Fruit fly (Drosophila melanogaster) whole organism, embryonic: ENCODE results near the gene CG9030.
A peak's percentile ranks its signal among the peaks of the same experiment; 100 is the strongest.

Source experiments
- Asciz ChIP-seq: fragments of 200-800 bp; sonication (Bioruptor generic); optimal IDR thresholded peaks from 2 replicates; lab custom pipeline; 2017; ENCODE audit warnings: missing biosample characterization, mild to moderate bottlenecking, missing genetic modification characterization, missing genetic modification reagents
- Bteb2 ChIP-seq: fragments of 200-800 bp; sonication (Bioruptor generic); optimal IDR thresholded peaks from 2 replicates; lab custom pipeline; 2016; ENCODE audit warnings: missing biosample characterization, missing genetic modification characterization
- CG11085 ChIP-seq: fragments of 200-800 bp; sonication (Bioruptor generic); IDR thresholded peaks from 2 replicates; pipeline ENCODE4 v1.3.6; 2022; ENCODE audit warnings: missing biosample characterization, missing genetic modification characterization
- CG11560 ChIP-seq: fragments of 200-800 bp; sonication (Bioruptor generic); IDR thresholded peaks from 3 replicates; pipeline ENCODE4 v1.3.6; 2022; ENCODE audit warnings: missing biosample characterization, missing genetic modification characterization
- CG11696 ChIP-seq: fragments of 200-800 bp; sonication (Bioruptor generic); IDR thresholded peaks from 2 replicates; pipeline ENCODE4 v1.3.6; 2022; ENCODE audit warnings: missing biosample characterization, missing genetic modification characterization
- CG13123 ChIP-seq: fragments of 200-800 bp; sonication (Bioruptor generic); optimal IDR thresholded peaks from 2 replicates; lab custom pipeline; 2016; ENCODE audit warnings: missing biosample characterization, missing genetic modification characterization
- CG13894 ChIP-seq: fragments of 200-800 bp; sonication (Bioruptor generic); optimal IDR thresholded peaks from 3 replicates; lab custom pipeline; 2018; ENCODE audit warnings: missing biosample characterization, mild to moderate bottlenecking, missing genetic modification characterization, moderate library complexity
- CG14050 ChIP-seq: fragments of 200-800 bp; sonication (Bioruptor generic); IDR thresholded peaks from 3 replicates; pipeline ENCODE4 v1.3.6; 2022; ENCODE audit warnings: missing biosample characterization, missing genetic modification characterization
- CG1529 ChIP-seq: fragments of 200-800 bp; sonication (Bioruptor generic); optimal IDR thresholded peaks from 3 replicates; lab custom pipeline; 2018; ENCODE audit warnings: missing biosample characterization, missing genetic modification characterization
- CG1647 ChIP-seq: fragments of 200-800 bp; sonication (Bioruptor generic); optimal IDR thresholded peaks from 3 replicates; lab custom pipeline; 2016; ENCODE audit warnings: missing biosample characterization, missing genetic modification characterization
- CG16813 ChIP-seq: fragments of 200-800 bp; sonication (Bioruptor generic); IDR thresholded peaks from 3 replicates; pipeline ENCODE4 v1.3.6; 2022; ENCODE audit warnings: missing biosample characterization, missing genetic modification characterization; ENCODE audit not compliant: partially characterized antibody
- CG2199 ChIP-seq: fragments of 200-800 bp; sonication (Bioruptor generic); IDR thresholded peaks from 3 replicates; pipeline ENCODE4 v1.3.6; 2022; ENCODE audit warnings: missing biosample characterization, missing genetic modification characterization
- CG2678 ChIP-seq: fragments of 200-800 bp; sonication (Bioruptor generic); optimal IDR thresholded peaks from 3 replicates; lab custom pipeline; 2019; ENCODE audit warnings: missing biosample characterization, mild to moderate bottlenecking, missing genetic modification characterization, moderate library complexity
- CG6175 ChIP-seq: fragments of 200-800 bp; sonication (Bioruptor generic); IDR thresholded peaks from 3 replicates; pipeline ENCODE4 v1.3.6; 2022; ENCODE audit warnings: missing biosample characterization, missing genetic modification characterization
- CG8281 ChIP-seq: fragments of 200-800 bp; sonication (Bioruptor generic); optimal IDR thresholded peaks from 2 replicates; lab custom pipeline; 2018; ENCODE audit warnings: missing biosample characterization, mild to moderate bottlenecking, missing genetic modification characterization, moderate library complexity
- CG8388 ChIP-seq: fragments of 200-800 bp; sonication (Bioruptor generic); optimal IDR thresholded peaks from 2 replicates; lab custom pipeline; 2019; ENCODE audit warnings: missing biosample characterization, mild to moderate bottlenecking, missing genetic modification characterization, moderate library complexity
- CG8478 ChIP-seq: fragments of >200 bp; optimal IDR thresholded peaks from 2 replicates; lab custom pipeline; 2018
- CG9727 ChIP-seq: fragments of 200-800 bp; sonication (Bioruptor generic); optimal IDR thresholded peaks from 3 replicates; lab custom pipeline; 2017; ENCODE audit warnings: missing biosample characterization, mild to moderate bottlenecking, missing genetic modification characterization
- Camta ChIP-seq: fragments of 200-800 bp; sonication (Bioruptor generic); optimal IDR thresholded peaks from 2 replicates; lab custom pipeline; 2016; ENCODE audit warnings: missing biosample characterization, missing genetic modification characterization
- CoRest ChIP-seq: fragments of 200-800 bp; sonication (Bioruptor generic); optimal IDR thresholded peaks from 3 replicates; lab custom pipeline; 2018; ENCODE audit warnings: missing biosample characterization, mild to moderate bottlenecking, missing genetic modification characterization, moderate library complexity
- Dll ChIP-seq: fragments of 200-800 bp; sonication (Bioruptor generic); IDR thresholded peaks from 4 replicates; pipeline ENCODE4 v1.3.6; 2022; ENCODE audit warnings: missing biosample characterization, missing genetic modification characterization; ENCODE audit not compliant: partially characterized antibody
- Hsf ChIP-seq: fragments of 200-800 bp; sonication (Bioruptor generic); optimal IDR thresholded peaks from 3 replicates; lab custom pipeline; 2016; ENCODE audit warnings: missing biosample characterization, missing genetic modification characterization
- Meics ChIP-seq: fragments of 200-800 bp; sonication (Bioruptor generic); optimal IDR thresholded peaks from 2 replicates; lab custom pipeline; 2017; ENCODE audit warnings: missing biosample characterization, mild to moderate bottlenecking, missing genetic modification characterization
- Ptx1 ChIP-seq: fragments of 200-800 bp; sonication (Bioruptor generic); IDR thresholded peaks from 2 replicates; pipeline ENCODE4 v1.3.6; 2022; ENCODE audit warnings: missing biosample characterization, missing genetic modification characterization
- Side ChIP-seq: fragments of 200-800 bp; sonication (Bioruptor generic); optimal IDR thresholded peaks from 2 replicates; lab custom pipeline; 2016; ENCODE audit warnings: missing biosample characterization, missing genetic modification characterization
- Trl ChIP-seq, 3 experiments: fragments of >200 bp in 2 of 3; fragments of 200-800 bp in 1 of 3; sonication (Bioruptor generic) in 1 of 3; optimal IDR thresholded peaks; 2 replicates in 1 of 3; 3 replicates in 2 of 3; lab custom pipeline; 2016 to 2017; ENCODE audit warnings: missing biosample characterization in 1 of 3, missing genetic modification characterization in 1 of 3
- Usf ChIP-seq: fragments of 200-800 bp; sonication (Bioruptor generic); optimal IDR thresholded peaks from 2 replicates; lab custom pipeline; 2017; ENCODE audit warnings: missing genotype, missing biosample characterization, missing genetic modification characterization
- Xrp1 ChIP-seq: fragments of 200-800 bp; sonication (Bioruptor generic); IDR thresholded peaks from 2 replicates; pipeline ENCODE4 v1.3.6; 2022; ENCODE audit warnings: missing biosample characterization, missing genetic modification characterization
- amos ChIP-seq: fragments of 200-800 bp; sonication (Bioruptor generic); IDR thresholded peaks from 2 replicates; pipeline ENCODE4 v1.3.6; 2022; ENCODE audit warnings: missing biosample characterization, missing genetic modification characterization; ENCODE audit not compliant: partially characterized antibody
- az2 ChIP-seq: fragments of 200-800 bp; sonication (Bioruptor generic); optimal IDR thresholded peaks from 3 replicates; lab custom pipeline; 2016; ENCODE audit warnings: missing biosample characterization, missing genetic modification characterization
- cas ChIP-seq: fragments of 200-800 bp; sonication (Bioruptor generic); IDR thresholded peaks from 2 replicates; pipeline ENCODE4 v1.3.6; 2022; ENCODE audit warnings: missing biosample characterization, missing genetic modification characterization
- corto ChIP-seq: fragments of 200-800 bp; sonication (Bioruptor generic); optimal IDR thresholded peaks from 2 replicates; lab custom pipeline; 2016; ENCODE audit warnings: missing biosample characterization, mild to moderate bottlenecking, missing genetic modification characterization, moderate library complexity
- danr ChIP-seq: fragments of 200-800 bp; sonication (Bioruptor generic); IDR thresholded peaks from 2 replicates; pipeline ENCODE4 v1.3.6; 2022; ENCODE audit warnings: missing biosample characterization, missing genetic modification characterization
- emc ChIP-seq: fragments of 200-800 bp; sonication (Bioruptor generic); optimal IDR thresholded peaks from 2 replicates; lab custom pipeline; 2016; ENCODE audit warnings: missing biosample characterization, missing genetic modification characterization
- exex ChIP-seq: fragments of 200-800 bp; sonication (Bioruptor generic); optimal IDR thresholded peaks from 4 replicates; lab custom pipeline; 2018; ENCODE audit warnings: missing biosample characterization, mild to moderate bottlenecking, missing genetic modification characterization, moderate library complexity
- fd64A ChIP-seq: fragments of 200-800 bp; sonication (Bioruptor generic); optimal IDR thresholded peaks from 3 replicates; lab custom pipeline; 2018; ENCODE audit warnings: missing biosample characterization, mild to moderate bottlenecking, missing genetic modification characterization
- ind ChIP-seq: fragments of 200-800 bp; sonication (Bioruptor generic); optimal IDR thresholded peaks from 3 replicates; lab custom pipeline; 2016; ENCODE audit warnings: missing biosample characterization, missing genetic modification characterization
- jigr1 ChIP-seq: fragments of 200-800 bp; sonication (Bioruptor generic); IDR thresholded peaks from 3 replicates; pipeline ENCODE4 v1.3.6; 2022; ENCODE audit warnings: missing biosample characterization, missing genetic modification characterization
- jing ChIP-seq: fragments of 200-800 bp; sonication (Bioruptor generic); optimal IDR thresholded peaks from 2 replicates; lab custom pipeline; 2018; ENCODE audit warnings: missing biosample characterization, mild to moderate bottlenecking, missing genetic modification characterization
- kni ChIP-seq: fragments of 200-800 bp; sonication (Bioruptor generic); optimal IDR thresholded peaks from 3 replicates; lab custom pipeline; 2017; ENCODE audit warnings: mild to moderate bottlenecking, missing biosample characterization, missing genetic modification reagents, missing genetic modification characterization
- knrl ChIP-seq: fragments of 200-800 bp; sonication (Bioruptor generic); IDR thresholded peaks from 3 replicates; pipeline ENCODE4 v1.3.6; 2022; ENCODE audit warnings: missing biosample characterization, missing genetic modification characterization; ENCODE audit not compliant: partially characterized antibody
- nom ChIP-seq: fragments of 200-800 bp; sonication (Bioruptor generic); optimal IDR thresholded peaks from 2 replicates; lab custom pipeline; 2017; ENCODE audit warnings: missing biosample characterization, missing genetic modification characterization, mild to moderate bottlenecking, moderate library complexity, missing genetic modification reagents
- pros ChIP-seq: fragments of 200-800 bp; sonication (Bioruptor generic); optimal IDR thresholded peaks from 3 replicates; lab custom pipeline; 2019; ENCODE audit warnings: missing biosample characterization, mild to moderate bottlenecking, missing genetic modification characterization, moderate library complexity
- sens-2 ChIP-seq: fragments of 200-800 bp; sonication (Bioruptor generic); IDR thresholded peaks from 2 replicates; pipeline ENCODE4 v1.3.6; 2022; ENCODE audit warnings: missing biosample characterization, missing genetic modification characterization
- slou ChIP-seq: fragments of 200-800 bp; sonication (Bioruptor generic); optimal IDR thresholded peaks from 3 replicates; lab custom pipeline; 2016; ENCODE audit warnings: missing biosample characterization, missing genetic modification characterization
- tin ChIP-seq: fragments of 200-800 bp; sonication (Bioruptor generic); optimal IDR thresholded peaks from 3 replicates; lab custom pipeline; 2016; ENCODE audit warnings: missing biosample characterization, missing genetic modification characterization
- tna ChIP-seq: fragments of 200-800 bp; sonication (Bioruptor generic); IDR thresholded peaks from 2 replicates; pipeline ENCODE4 v1.3.6; 2022; ENCODE audit warnings: missing biosample characterization, missing genetic modification characterization; ENCODE audit not compliant: partially characterized antibody
- trh ChIP-seq: fragments of 200-800 bp; sonication (Bioruptor generic); optimal IDR thresholded peaks from 2 replicates; lab custom pipeline; 2016; ENCODE audit warnings: missing biosample characterization, missing genetic modification characterization
- tx ChIP-seq: fragments of 200-800 bp; sonication (Bioruptor generic); optimal IDR thresholded peaks from 2 replicates; lab custom pipeline; 2016; ENCODE audit warnings: missing biosample characterization, missing genetic modification characterization
- unc-4 ChIP-seq: fragments of 200-800 bp; sonication (Bioruptor generic); IDR thresholded peaks from 2 replicates; pipeline ENCODE4 v1.3.6; 2022; ENCODE audit warnings: missing biosample characterization, missing genetic modification characterization; ENCODE audit not compliant: partially characterized antibody

The CG9030 gene

dm6 chrX:14923277-14924019, 31.5 kb downstream of the CG9030 start, which contains the start of gene CG9503 (continued):
- TF ChIP-seq kni (GFP tag; lab: Kevin White, UChicago) (peak; percentile 60), Ptx1 (no peak), Asciz (GFP tag; lab: Kevin White, UChicago) (no peak), corto (no peak), tna (GFP tag; lab: Robert Waterston, UW) (no peak), cas (no peak), Side (GFP tag; lab: Kevin White, UChicago) (no peak), slou (GFP tag; lab: Kevin White, UChicago) (no peak), trh (GFP tag; lab: Kevin White, UChicago) (no peak), Trl (optimal IDR thresholded peaks at IDR 0.05; lab: Kevin White, UChicago) (peak in 1 of 2 experiments; percentile 50), Trl (GFP tag; optimal IDR thresholded peaks at IDR 0.05; lab: Kevin White, UChicago) (no peak), Dll (no peak), CG2678 (tag; lab: Kevin White, UChicago) (no peak), CG11560 (tag; lab: Robert Waterston, UW) (no peak), CG13123 (no peak), CG8388 (GFP tag; lab: Kevin White, UChicago) (peak; percentile 70), CG14050 (GFP tag; lab: Robert Waterston, UW) (no peak), CG13894 (no peak), CG9727 (no peak), amos (GFP tag; lab: Robert Waterston, UW) (no peak), fd64A (GFP tag; lab: Kevin White, UChicago) (no peak), ind (no peak), CG8478 (lab: Kevin White, UChicago) (no peak), nom (no peak), Meics (peak; percentile 67), CG11085 (no peak), jigr1 (GFP tag; lab: Robert Waterston, UW) (no peak), CG16813 (GFP tag; lab: Robert Waterston, UW) (no peak), CG1529 (no peak), sens-2 (GFP tag; lab: Robert Waterston, UW) (no peak), Camta (GFP tag; lab: Kevin White, UChicago) (no peak), Usf (GFP tag; lab: Kevin White, UChicago) (no peak), CoRest (no peak), CG2199 (no peak), CG6175 (GFP tag; lab: Robert Waterston, UW) (no peak), exex (tag; lab: Kevin White, UChicago) (no peak), jing (GFP tag; lab: Kevin White, UChicago) (no peak), CG1647 (GFP tag; lab: Kevin White, UChicago) (no peak), tx (GFP tag; lab: Kevin White, UChicago) (no peak), az2 (no peak), Xrp1 (GFP tag; lab: Robert Waterston, UW) (no peak), unc-4 (GFP tag; lab: Robert Waterston, UW) (no peak), CG11696 (no peak), CG8281 (tag; lab: Kevin White, UChicago) (no peak), danr (GFP tag; lab: Robert Waterston, UW) (no peak), knrl (0 out of 3 replicates have a peak, but pooled peaks have one; percentile 8), Bteb2 (no peak), emc (GFP tag; lab: Kevin White, UChicago) (no peak), Hsf (GFP tag; lab: Kevin White, UChicago) (no peak), tin (no peak), pros (GFP tag; lab: Kevin White, UChicago) (no peak)
